Worm (Caenorhabditis elegans): Measurements from ENCODE around the gene M163.5.

DNA sequence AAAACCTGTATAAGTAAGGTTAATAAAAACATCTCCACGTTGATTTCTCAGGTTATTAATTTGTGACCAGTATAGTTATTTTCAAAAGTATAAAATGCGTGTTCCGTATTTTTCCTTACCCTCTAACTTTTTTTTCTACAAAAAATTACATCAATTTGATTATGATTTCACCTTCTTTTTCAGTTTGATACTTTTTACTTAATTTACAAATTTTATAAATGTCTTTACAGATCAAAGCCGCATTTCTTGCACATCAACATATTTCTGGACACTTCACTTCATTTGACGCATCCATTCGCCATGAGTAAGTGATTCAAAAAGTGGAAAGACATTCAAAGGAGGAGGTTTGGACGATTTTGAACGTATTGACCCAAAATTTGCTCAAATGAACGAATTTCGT is 13.4 kb upstream of the M163.5 start, which contains the start of gene Y66C5A.2:
- no peak for TF ChIP-seq T20F7.1 (GFP tag; optimal IDR thresholded peaks at IDR 0.05)
- no peak for TF ChIP-seq R02D3.7 (tag; optimal IDR thresholded peaks at IDR 0.05)
- TF ChIP-seq dpl-1 (GFP tag; optimal IDR thresholded peaks at IDR 0.05) = no peak
- no peak for TF ChIP-seq dve-1 (tag; optimal IDR thresholded peaks at IDR 0.05; ENCODE audit: insufficient read depth)
- no peak for TF ChIP-seq skn-1 (tag; optimal IDR thresholded peaks at IDR 0.05)
- no peak for TF ChIP-seq fkh-10 (GFP tag; optimal IDR thresholded peaks at IDR 0.05)
